Worm (Caenorhabditis elegans): Measurements from ENCODE around the gene C45H4.14.

C45H4.14 gene

DNA sequence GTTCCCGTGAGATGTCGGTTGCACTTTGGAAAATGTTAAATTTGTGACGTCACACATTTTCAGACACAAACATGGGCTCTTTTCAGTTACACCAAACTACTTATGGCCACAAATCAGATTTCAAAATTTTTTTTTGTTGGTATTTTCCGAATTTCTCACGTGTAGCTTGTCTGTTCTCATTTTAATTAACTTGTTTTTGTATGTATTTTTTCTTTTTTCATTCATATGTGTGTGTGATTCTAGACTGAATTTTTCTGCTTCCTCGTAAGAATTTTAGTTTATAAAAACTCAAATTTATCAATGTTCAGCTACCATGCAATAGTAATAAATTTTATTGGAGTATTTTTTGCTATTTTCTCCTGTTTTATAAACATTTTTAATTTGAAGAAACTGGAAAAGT lies 2.4 kb downstream of the C45H4.14 start, which contains the start of gene srbc-22:
srbc-22 (plus strand) TSS at position 301 of the 400 bp plus-strand sequence.
- TF ChIP-seq ZK546.5 (tag; optimal IDR thresholded peaks at IDR 0.05) (no peak), nhr-43 (tag; optimal IDR thresholded peaks at IDR 0.05; ENCODE audit: poor library complexity, severe bottlenecking) (no peak), pqm-1 (tag; optimal IDR thresholded peaks at IDR 0.05) (no peak), fos-1 (tag; optimal IDR thresholded peaks at IDR 0.05) (no peak), lsy-12 (tag; optimal IDR thresholded peaks at IDR 0.05) (no peak), mml-1 (tag; optimal IDR thresholded peaks at IDR 0.05) (no peak), nhr-25 (tag; optimal IDR thresholded peaks at IDR 0.05) (no peak), elt-3 (tag; optimal IDR thresholded peaks at IDR 0.05) (no peak), elt-2 (tag; optimal IDR thresholded peaks at IDR 0.05) (no peak), sea-2 (GFP tag; optimal IDR thresholded peaks at IDR 0.05) (no peak)

DNA sequence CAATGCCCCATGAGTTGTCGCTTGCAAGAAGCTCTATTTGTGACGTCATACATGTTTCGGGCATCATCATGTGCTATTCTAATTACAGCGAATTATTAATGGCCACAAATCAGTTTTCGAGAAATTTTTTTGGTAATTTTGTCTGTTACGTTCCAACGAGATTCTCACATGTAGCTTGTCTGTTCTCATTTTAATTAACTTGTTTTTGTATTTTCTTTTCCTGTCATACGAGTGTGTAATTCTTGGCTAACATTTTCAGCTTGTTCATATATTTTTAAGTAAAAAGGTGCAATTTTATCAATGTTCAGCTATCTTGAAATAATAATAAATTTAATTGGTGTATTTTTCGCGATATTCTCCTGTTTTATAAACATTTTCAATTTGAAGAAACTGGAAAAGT lies 4.0 kb downstream of the C45H4.14 start, which contains the start of gene srbc-21:
srbc-21 (plus strand) TSS at position 301 of the 400 bp plus-strand sequence.
- no peak for TF ChIP-seq mml-1 (tag; optimal IDR thresholded peaks at IDR 0.05)
- no peak for TF ChIP-seq ztf-11 (tag; optimal IDR thresholded peaks at IDR 0.05)
- no peak for TF ChIP-seq fos-1 (tag; optimal IDR thresholded peaks at IDR 0.05)
- TF ChIP-seq elt-3 (tag; optimal IDR thresholded peaks at IDR 0.05) = no peak
- no peak for TF ChIP-seq ZK546.5 (tag; optimal IDR thresholded peaks at IDR 0.05)
- no peak for TF ChIP-seq mdl-1 (tag; optimal IDR thresholded peaks at IDR 0.05)
- TF ChIP-seq lsy-12 (tag; optimal IDR thresholded peaks at IDR 0.05) = no peak
- TF ChIP-seq sea-2 (GFP tag; optimal IDR thresholded peaks at IDR 0.05) = no peak
- no peak for TF ChIP-seq nhr-43 (tag; optimal IDR thresholded peaks at IDR 0.05; ENCODE audit: poor library complexity, severe bottlenecking)
- TF ChIP-seq fkh-2 (tag; optimal IDR thresholded peaks at IDR 0.05) = no peak
- no peak for TF ChIP-seq nhr-25 (tag; optimal IDR thresholded peaks at IDR 0.05)
- TF ChIP-seq daf-12 (tag; optimal IDR thresholded peaks at IDR 0.05) = no peak

DNA sequence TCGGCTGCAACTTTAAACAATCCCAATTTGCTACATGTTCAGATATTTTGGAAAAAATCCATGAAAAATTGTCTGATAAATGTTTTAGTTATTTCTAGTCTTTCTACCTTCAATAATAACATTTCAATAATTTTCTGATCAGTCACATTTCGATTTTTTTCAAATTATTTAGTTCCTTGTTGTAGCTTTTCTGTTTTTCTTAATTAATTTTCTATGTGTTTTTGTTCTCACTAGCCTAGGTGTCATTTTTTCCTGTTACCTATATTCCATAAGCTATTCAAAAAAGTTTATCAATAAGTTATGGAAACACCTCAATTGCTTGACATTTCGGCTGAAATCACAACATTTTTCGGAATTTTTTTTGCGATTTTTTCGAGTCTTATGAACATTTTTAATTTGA lies 6.0 kb downstream of the C45H4.14 start, which contains the start of gene srbc-23:
srbc-23 (plus strand) TSS at position 301 of the 400 bp plus-strand sequence.
- TF ChIP-seq nhr-28 (tag; optimal IDR thresholded peaks at IDR 0.05) (no peak), sea-2 (GFP tag; optimal IDR thresholded peaks at IDR 0.05) (no peak), nfya-1 (tag; optimal IDR thresholded peaks at IDR 0.05; ENCODE audit: insufficient read depth) (no peak), nhr-67 (tag; optimal IDR thresholded peaks at IDR 0.05) (no peak), fkh-2 (tag; optimal IDR thresholded peaks at IDR 0.05) (no peak), ztf-11 (tag; optimal IDR thresholded peaks at IDR 0.05) (no peak), nhr-11 (tag; optimal IDR thresholded peaks at IDR 0.05) (no peak), elt-1 (tag; optimal IDR thresholded peaks at IDR 0.05) (no peak), ZK546.5 (tag; optimal IDR thresholded peaks at IDR 0.05) (no peak), nhr-23 (tag; optimal IDR thresholded peaks at IDR 0.05) (no peak), fos-1 (tag; optimal IDR thresholded peaks at IDR 0.05) (no peak)

DNA sequence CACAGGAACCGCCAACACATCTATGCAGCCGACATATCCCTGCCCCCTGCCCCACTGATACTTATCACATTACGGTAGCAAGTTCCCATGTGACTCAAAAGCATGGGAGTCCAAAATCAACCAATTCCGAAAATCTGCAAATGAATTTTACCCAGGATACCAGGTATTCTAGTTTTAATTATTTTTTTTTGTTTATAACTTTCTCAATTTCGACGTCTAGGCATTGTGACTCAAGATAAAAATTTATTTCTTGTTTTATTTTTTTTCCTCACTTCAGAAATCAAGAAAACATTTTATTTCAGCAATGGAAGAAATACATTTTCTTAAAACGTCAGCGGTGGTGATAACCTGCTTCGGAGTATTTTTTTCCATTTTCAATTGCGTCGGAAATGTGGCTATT lies 7.8 kb downstream of the C45H4.14 start, which contains the start of gene srbc-24:
srbc-24 (plus strand) TSS at position 301 of the 400 bp plus-strand sequence.
- TF ChIP-seq zag-1 (tag; optimal IDR thresholded peaks at IDR 0.05) (no peak), nhr-43 (tag; optimal IDR thresholded peaks at IDR 0.05; ENCODE audit: poor library complexity, severe bottlenecking) (no peak), fkh-10 (GFP tag; optimal IDR thresholded peaks at IDR 0.05) (no peak), nhr-237 (tag; optimal IDR thresholded peaks at IDR 0.05) (no peak), elt-2 (tag; optimal IDR thresholded peaks at IDR 0.05) (no peak), nhr-28 (tag; optimal IDR thresholded peaks at IDR 0.05) (no peak), unc-62 (GFP tag; optimal IDR thresholded peaks at IDR 0.05) (no peak), pqm-1 (tag; optimal IDR thresholded peaks at IDR 0.05) (no peak), nhr-77 (tag; optimal IDR thresholded peaks at IDR 0.05) (no peak), elt-1 (tag; optimal IDR thresholded peaks at IDR 0.05) (no peak), nhr-11 (tag; optimal IDR thresholded peaks at IDR 0.05) (no peak), mdl-1 (tag; optimal IDR thresholded peaks at IDR 0.05) (no peak), nhr-76 (tag; optimal IDR thresholded peaks at IDR 0.05) (no peak), snpc-4 (tag; optimal IDR thresholded peaks at IDR 0.05) (no peak), ceh-16 (tag; optimal IDR thresholded peaks at IDR 0.05) (no peak), skn-1 (tag; optimal IDR thresholded peaks at IDR 0.05) (no peak), sea-2 (GFP tag; optimal IDR thresholded peaks at IDR 0.05) (no peak), unc-39 (tag; optimal IDR thresholded peaks at IDR 0.05) (no peak), egl-27 (tag; optimal IDR thresholded peaks at IDR 0.05) (no peak)

DNA sequence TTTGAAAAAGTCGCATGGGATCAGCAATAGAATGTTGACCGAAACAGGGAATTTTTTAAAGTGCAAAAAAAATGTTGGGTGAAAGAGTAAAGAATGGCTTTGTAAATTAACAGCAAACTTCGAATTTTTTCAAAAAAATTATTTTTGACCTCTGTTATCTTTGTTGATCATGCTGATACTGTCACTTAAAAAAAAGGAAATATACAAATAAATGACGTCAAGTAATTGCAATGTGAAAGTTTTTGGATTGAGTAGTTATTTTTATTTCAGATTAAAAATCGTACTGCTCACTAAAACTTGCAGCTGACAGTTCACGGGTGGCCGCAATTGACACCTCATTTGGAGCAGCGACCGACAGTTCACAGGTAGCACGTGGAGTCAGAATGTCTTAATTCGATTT lies 8.4 kb downstream of the C45H4.14 start, which contains the start of gene C45H4.13:
C45H4.13 (minus strand) TSS at position 101 of the 400 bp plus-strand sequence.
- no peak for TF ChIP-seq zag-1 (tag; optimal IDR thresholded peaks at IDR 0.05)
- no peak for TF ChIP-seq eor-1 (tag; optimal IDR thresholded peaks at IDR 0.05)
- TF ChIP-seq nhr-11 (tag; optimal IDR thresholded peaks at IDR 0.05) = no peak
- TF ChIP-seq egl-27 (tag; optimal IDR thresholded peaks at IDR 0.05) = no peak
- TF ChIP-seq nhr-43 (tag; optimal IDR thresholded peaks at IDR 0.05; ENCODE audit: poor library complexity, severe bottlenecking) = no peak
- no peak for TF ChIP-seq ceh-28 (tag; optimal IDR thresholded peaks at IDR 0.05)

Measured in whole organism, L3 larva.